Fruit fly (Drosophila melanogaster) whole organism, embryonic: Measurements from ENCODE around the gene Nak.
A peak's percentile ranks its signal among the peaks of the same experiment; 100 is the strongest.

Experiments
- ATbp ChIP-seq: fragments of 200-800 bp; sonication (Bioruptor generic); optimal IDR thresholded peaks from 2 replicates; lab custom pipeline; 2017; ENCODE audit warnings: missing biosample characterization, mild to moderate bottlenecking, missing genetic modification characterization, missing genetic modification reagents
- Adf1 ChIP-seq: fragments of 200-800 bp; sonication (Bioruptor generic); IDR thresholded peaks from 2 replicates; pipeline ENCODE4 v1.3.6; 2022; ENCODE audit warnings: missing biosample characterization, missing genetic modification characterization
- Aef1 ChIP-seq: fragments of 200-800 bp; sonication (Bioruptor generic); IDR thresholded peaks from 3 replicates; pipeline ENCODE4 v1.3.6; 2022; ENCODE audit warnings: missing biosample characterization, missing genetic modification characterization
- Asciz ChIP-seq: fragments of 200-800 bp; sonication (Bioruptor generic); optimal IDR thresholded peaks from 2 replicates; lab custom pipeline; 2017; ENCODE audit warnings: missing biosample characterization, mild to moderate bottlenecking, missing genetic modification characterization, missing genetic modification reagents
- Bdp1 ChIP-seq: fragments of 200-800 bp; sonication (Bioruptor generic); optimal IDR thresholded peaks from 3 replicates; lab custom pipeline; 2016; ENCODE audit warnings: missing biosample characterization, missing genetic modification characterization
- Blimp-1 ChIP-seq: fragments of 200-800 bp; sonication (Bioruptor generic); optimal IDR thresholded peaks from 3 replicates; lab custom pipeline; 2018; ENCODE audit warnings: missing biosample characterization, missing genetic modification characterization, mild to moderate bottlenecking, moderate library complexity, missing genetic modification reagents
- BtbVII ChIP-seq: fragments of 200-800 bp; sonication (Bioruptor generic); optimal IDR thresholded peaks from 3 replicates; lab custom pipeline; 2017; ENCODE audit warnings: missing biosample characterization, mild to moderate bottlenecking, missing genetic modification characterization
- Bteb2 ChIP-seq: fragments of 200-800 bp; sonication (Bioruptor generic); optimal IDR thresholded peaks from 2 replicates; lab custom pipeline; 2016; ENCODE audit warnings: missing biosample characterization, missing genetic modification characterization
- CG10565 ChIP-seq: fragments of 200-800 bp; sonication (Bioruptor generic); optimal IDR thresholded peaks from 3 replicates; lab custom pipeline; 2016; ENCODE audit warnings: missing biosample characterization, mild to moderate bottlenecking, missing genetic modification characterization
- CG11723 ChIP-seq: fragments of 200-800 bp; sonication (Bioruptor generic); optimal IDR thresholded peaks from 2 replicates; lab custom pipeline; 2017; ENCODE audit warnings: missing biosample characterization, mild to moderate bottlenecking, missing genetic modification characterization
- CG12299 ChIP-seq: fragments of 200-800 bp; sonication (Bioruptor generic); optimal IDR thresholded peaks from 2 replicates; lab custom pipeline; 2018; ENCODE audit warnings: missing biosample characterization, mild to moderate bottlenecking, missing genetic modification characterization
- CG16779 ChIP-seq: fragments of 200-800 bp; sonication (Bioruptor generic); IDR thresholded peaks from 2 replicates; pipeline ENCODE4 v1.3.6; 2022; ENCODE audit warnings: missing biosample characterization, missing genetic modification characterization
- CG16815 ChIP-seq: fragments of 200-800 bp; sonication (Bioruptor generic); optimal IDR thresholded peaks from 3 replicates; lab custom pipeline; 2017; ENCODE audit warnings: missing biosample characterization, mild to moderate bottlenecking, missing genetic modification characterization
- CG33557 ChIP-seq: fragments of 200-800 bp; sonication (Bioruptor generic); optimal IDR thresholded peaks from 2 replicates; lab custom pipeline; 2019; ENCODE audit warnings: missing biosample characterization, mild to moderate bottlenecking, missing genetic modification characterization, moderate library complexity
- CG4617 ChIP-seq: fragments of 200-800 bp; sonication (Bioruptor generic); optimal IDR thresholded peaks from 3 replicates; lab custom pipeline; 2016; ENCODE audit warnings: missing biosample characterization, missing genetic modification characterization, borderline replicate concordance
- CG4820 ChIP-seq: fragments of 200-800 bp; sonication (Bioruptor generic); optimal IDR thresholded peaks from 3 replicates; lab custom pipeline; 2016; ENCODE audit warnings: missing biosample characterization, missing genetic modification characterization
- CG6765 ChIP-seq: fragments of 200-800 bp; sonication (Bioruptor generic); optimal IDR thresholded peaks from 3 replicates; lab custom pipeline; 2017; ENCODE audit warnings: missing biosample characterization, mild to moderate bottlenecking, missing genetic modification characterization
- CG6813 ChIP-seq: fragments of 200-800 bp; sonication (Bioruptor generic); optimal IDR thresholded peaks from 2 replicates; lab custom pipeline; 2017; ENCODE audit warnings: missing biosample characterization, missing genetic modification characterization, mild to moderate bottlenecking, moderate library complexity, missing genetic modification reagents
- CG7556 ChIP-seq: fragments of 200-800 bp; sonication (Bioruptor generic); optimal IDR thresholded peaks from 2 replicates; lab custom pipeline; 2017; ENCODE audit warnings: missing biosample characterization, mild to moderate bottlenecking, missing genetic modification characterization
- CG8290 ChIP-seq, 3 experiments: fragments of 200-800 bp; sonication (Bioruptor generic); optimal IDR thresholded peaks; 2 replicates each; lab custom pipeline; 2016 to 2019; ENCODE audit warnings: missing biosample characterization in 3 of 3, missing genetic modification characterization in 3 of 3, mild to moderate bottlenecking in 2 of 3, moderate library complexity in 1 of 3
- CrebB ChIP-seq: fragments of 200-800 bp; sonication (Bioruptor generic); optimal IDR thresholded peaks from 3 replicates; lab custom pipeline; 2018; ENCODE audit warnings: missing biosample characterization, mild to moderate bottlenecking, missing genetic modification characterization
- D ChIP-seq, 2 experiments: fragments of 200-800 bp in 1 of 2; fragments of >200 bp in 1 of 2; sonication (Bioruptor generic) in 1 of 2; optimal IDR thresholded peaks; 2 replicates in 1 of 2; 3 replicates in 1 of 2; lab custom pipeline; 2017; ENCODE audit warnings: mild to moderate bottlenecking in 1 of 2, missing biosample characterization in 1 of 2, missing genetic modification characterization in 1 of 2, missing genetic modification reagents in 1 of 2
- D19A ChIP-seq: fragments of 200-800 bp; optimal IDR thresholded peaks from 3 replicates; lab custom pipeline; 2019; ENCODE audit warnings: missing biosample characterization, mild to moderate bottlenecking, missing genetic modification characterization, moderate library complexity
- Dek ChIP-seq: fragments of 200-800 bp; sonication (Bioruptor generic); optimal IDR thresholded peaks from 3 replicates; lab custom pipeline; 2019; ENCODE audit warnings: missing biosample characterization, mild to moderate bottlenecking, missing genetic modification characterization, moderate library complexity
- Fer2 ChIP-seq: fragments of 200-800 bp; sonication (Bioruptor generic); optimal IDR thresholded peaks from 2 replicates; lab custom pipeline; 2018; ENCODE audit warnings: missing biosample characterization, mild to moderate bottlenecking, missing genetic modification characterization, moderate library complexity
- HLH54F ChIP-seq: fragments of 200-800 bp; sonication (Bioruptor generic); optimal IDR thresholded peaks from 3 replicates; lab custom pipeline; 2016; ENCODE audit warnings: missing biosample characterization, missing genetic modification characterization
- HmgD ChIP-seq: fragments of 200-800 bp; sonication (Bioruptor generic); optimal IDR thresholded peaks from 3 replicates; lab custom pipeline; 2016; ENCODE audit warnings: missing biosample characterization, missing genetic modification characterization
- Rfx ChIP-seq: fragments of 200-800 bp; sonication (Bioruptor generic); IDR thresholded peaks from 2 replicates; pipeline ENCODE4 v1.3.6; 2022; ENCODE audit warnings: missing biosample characterization, missing genetic modification characterization
- Sox102F ChIP-seq: fragments of 200-800 bp; sonication (Bioruptor generic); optimal IDR thresholded peaks from 2 replicates; lab custom pipeline; 2018; ENCODE audit warnings: missing biosample characterization, mild to moderate bottlenecking, missing genetic modification characterization, moderate library complexity
- Taf1 ChIP-seq: fragments of 200-800 bp; sonication (Bioruptor generic); IDR thresholded peaks from 2 replicates; pipeline ENCODE4 v1.3.6; 2022; ENCODE audit warnings: missing biosample characterization, missing genetic modification characterization
- Usf ChIP-seq: fragments of 200-800 bp; sonication (Bioruptor generic); optimal IDR thresholded peaks from 2 replicates; lab custom pipeline; 2017; ENCODE audit warnings: missing genotype, missing biosample characterization, missing genetic modification characterization
- ab ChIP-seq: fragments of 200-800 bp; sonication (Bioruptor generic); optimal IDR thresholded peaks from 2 replicates; lab custom pipeline; 2016; ENCODE audit warnings: missing biosample characterization, missing genetic modification characterization
- al ChIP-seq: fragments of 200-800 bp; sonication (Bioruptor generic); IDR thresholded peaks from 2 replicates; pipeline ENCODE4 v1.3.6; 2022; ENCODE audit warnings: missing biosample characterization, missing genetic modification characterization
- az2 ChIP-seq: fragments of 200-800 bp; sonication (Bioruptor generic); optimal IDR thresholded peaks from 3 replicates; lab custom pipeline; 2016; ENCODE audit warnings: missing biosample characterization, missing genetic modification characterization
- bbx ChIP-seq: fragments of 200-800 bp; sonication (Bioruptor generic); IDR thresholded peaks from 2 replicates; pipeline ENCODE4 v1.3.6; 2022; ENCODE audit warnings: missing biosample characterization, missing genetic modification characterization; ENCODE audit not compliant: partially characterized antibody
- bigmax ChIP-seq: fragments of 200-800 bp; sonication (Bioruptor generic); optimal IDR thresholded peaks from 2 replicates; lab custom pipeline; 2018; ENCODE audit warnings: missing biosample characterization, mild to moderate bottlenecking, missing genetic modification characterization
- dm ChIP-seq: fragments of 200-800 bp; sonication (Bioruptor generic); optimal IDR thresholded peaks from 3 replicates; lab custom pipeline; 2016; ENCODE audit warnings: missing biosample characterization, missing genetic modification characterization
- fd3F ChIP-seq: fragments of 200-800 bp; sonication (Bioruptor generic); optimal IDR thresholded peaks from 2 replicates; lab custom pipeline; 2018; ENCODE audit warnings: missing biosample characterization, mild to moderate bottlenecking, missing genetic modification characterization, moderate library complexity
- insv ChIP-seq, 2 experiments: fragments of 200-800 bp; sonication (Bioruptor generic); optimal IDR thresholded peaks; 3 replicates each; lab custom pipeline; 2016 to 2018; ENCODE audit warnings: missing biosample characterization in 2 of 2, missing genetic modification characterization in 2 of 2
- lbe ChIP-seq: fragments of 200-800 bp; sonication (Bioruptor generic); optimal IDR thresholded peaks from 2 replicates; lab custom pipeline; 2016; ENCODE audit warnings: missing biosample characterization, mild to moderate bottlenecking, missing genetic modification characterization
- lilli ChIP-seq: fragments of 200-800 bp; sonication (Bioruptor generic); optimal IDR thresholded peaks from 3 replicates; lab custom pipeline; 2016; ENCODE audit warnings: missing biosample characterization, missing genetic modification characterization
- rib ChIP-seq: fragments of 200-800 bp; sonication (Bioruptor generic); IDR thresholded peaks from 2 replicates; pipeline ENCODE4 v1.3.6; 2022; ENCODE audit warnings: missing biosample characterization, missing genetic modification characterization
- sens-2 ChIP-seq: fragments of 200-800 bp; sonication (Bioruptor generic); IDR thresholded peaks from 2 replicates; pipeline ENCODE4 v1.3.6; 2022; ENCODE audit warnings: missing biosample characterization, missing genetic modification characterization
- so ChIP-seq: fragments of 200-800 bp; sonication (Bioruptor generic); IDR thresholded peaks from 3 replicates; pipeline ENCODE4 v1.3.6; 2022; ENCODE audit warnings: missing biosample characterization, missing genetic modification characterization
- ttk ChIP-seq: fragments of 200-800 bp; sonication (Bioruptor generic); IDR thresholded peaks from 2 replicates; pipeline ENCODE4 v2.1.2; 2022; ENCODE audit warnings: missing biosample characterization, missing genetic modification characterization
- unc-4 ChIP-seq: fragments of 200-800 bp; sonication (Bioruptor generic); IDR thresholded peaks from 2 replicates; pipeline ENCODE4 v1.3.6; 2022; ENCODE audit warnings: missing biosample characterization, missing genetic modification characterization; ENCODE audit not compliant: partially characterized antibody
- yki ChIP-seq: fragments of >200 bp; optimal IDR thresholded peaks from 3 replicates; lab custom pipeline; 2018
- zen ChIP-seq: fragments of 200-800 bp; sonication (Bioruptor generic); optimal IDR thresholded peaks from 3 replicates; lab custom pipeline; 2018; ENCODE audit warnings: missing biosample characterization, mild to moderate bottlenecking, missing genetic modification characterization, moderate library complexity

Gene Nak

dm6 chr2L:19014032-19014880 lies 45.7 kb upstream of the Nak start (continued):
- no peak for TF ChIP-seq sens-2
- TF ChIP-seq Bdp1 (GFP tag; lab: Kevin White, UChicago), result no peak
- peak; percentile 54; the same call in 1 of the 2 replicates for TF ChIP-seq Taf1
- TF ChIP-seq CG8290 (GFP tag; optimal IDR thresholded peaks at IDR 0.05; lab: Kevin White, UChicago), result no peak
- peak in 1 of 2 experiments; percentile 25 for TF ChIP-seq CG8290 (tag; optimal IDR thresholded peaks at IDR 0.05; lab: Kevin White, UChicago)
- TF ChIP-seq CG11723 (GFP tag; lab: Kevin White, UChicago), result peak; percentile 62
- peak; percentile 70 for TF ChIP-seq Asciz (GFP tag; lab: Kevin White, UChicago)
- TF ChIP-seq rib (GFP tag; lab: Robert Waterston, UW), result no peak
- peak; percentile 22 for TF ChIP-seq CG4820
- peak; percentile 21 for TF ChIP-seq CrebB (tag; lab: Kevin White, UChicago)
- peak; percentile 31 for TF ChIP-seq Fer2
- no peak for TF ChIP-seq bigmax (GFP tag; lab: Kevin White, UChicago)
- no peak for TF ChIP-seq CG33557 (GFP tag; lab: Kevin White, UChicago)
- no peak for TF ChIP-seq lbe (GFP tag; lab: Kevin White, UChicago)
- TF ChIP-seq HmgD (GFP tag; lab: Kevin White, UChicago), result no peak
- TF ChIP-seq Aef1 (GFP tag; lab: Robert Waterston, UW), result peak; percentile 58; the same call in 2 of the 3 replicates
- TF ChIP-seq az2 (GFP tag; lab: Kevin White, UChicago), result peak; percentile 63
- peak; percentile 60 for TF ChIP-seq ttk (GFP tag; lab: Robert Waterston, UW)
- TF ChIP-seq Bteb2 (GFP tag; lab: Kevin White, UChicago), result no peak
- TF ChIP-seq CG10565 (GFP tag; lab: Kevin White, UChicago), result no peak
- 0 out of 2 replicates have a peak, but pooled peaks have one; percentile 18 for TF ChIP-seq al (GFP tag; lab: Robert Waterston, UW)
- peak; percentile 86 for TF ChIP-seq BtbVII (GFP tag; lab: Kevin White, UChicago)
- peak; percentile 68; the same call in 1 of the 3 replicates for TF ChIP-seq so (GFP tag; lab: Robert Waterston, UW)
- TF ChIP-seq dm (GFP tag; lab: Kevin White, UChicago), result no peak
- peak; percentile 74 for TF ChIP-seq Dek (tag; lab: Kevin White, UChicago)
- TF ChIP-seq fd3F (GFP tag; lab: Kevin White, UChicago), result peak; percentile 65
- TF ChIP-seq D19A (tag; lab: Kevin White, UChicago), result peak; percentile 69
- no peak for TF ChIP-seq D (optimal IDR thresholded peaks at IDR 0.05; lab: Kevin White, UChicago)
- TF ChIP-seq D (GFP tag; optimal IDR thresholded peaks at IDR 0.05; lab: Kevin White, UChicago), result peak; percentile 69
- TF ChIP-seq CG7556, result peak; percentile 94
- no peak for TF ChIP-seq yki (lab: Kevin White, UChicago)
- TF ChIP-seq CG6813 (GFP tag; lab: Kevin White, UChicago), result peak; percentile 70
- TF ChIP-seq unc-4 (GFP tag; lab: Robert Waterston, UW), result no peak
- TF ChIP-seq ab (GFP tag; lab: Kevin White, UChicago), result no peak
- TF ChIP-seq Adf1 (GFP tag; lab: Robert Waterston, UW), result no peak
- peak; percentile 10 for TF ChIP-seq HLH54F (GFP tag; lab: Kevin White, UChicago)
- no peak for TF ChIP-seq CG4617 (GFP tag; lab: Kevin White, UChicago)
- TF ChIP-seq Blimp-1, result peak; percentile 70
- TF ChIP-seq Sox102F (GFP tag; lab: Kevin White, UChicago), result peak; percentile 78
- no peak for TF ChIP-seq bbx (GFP tag; lab: Robert Waterston, UW)
- TF ChIP-seq CG16815 (GFP tag; lab: Kevin White, UChicago), result peak; percentile 52
- peak; percentile 21 for TF ChIP-seq Usf (GFP tag; lab: Kevin White, UChicago)
- peak; percentile 80 for TF ChIP-seq CG6765
- peak; percentile 57 for TF ChIP-seq Rfx (GFP tag; lab: Robert Waterston, UW)
- TF ChIP-seq insv (GFP tag; optimal IDR thresholded peaks at IDR 0.05; lab: Kevin White, UChicago), result peak in 1 of 2 experiments; percentile 41
- TF ChIP-seq CG12299 (tag; lab: Kevin White, UChicago), result peak; percentile 74
- TF ChIP-seq CG16779 (GFP tag; lab: Robert Waterston, UW), result no peak
- TF ChIP-seq ATbp (GFP tag; lab: Kevin White, UChicago), result peak; percentile 72
- peak; percentile 61 for TF ChIP-seq lilli (GFP tag; lab: Kevin White, UChicago)
- TF ChIP-seq zen (tag; lab: Kevin White, UChicago), result peak; percentile 13
